Worm (Caenorhabditis elegans) whole organism, mixed stage, embryonic: Measurements from ENCODE around the gene F38E11.6.

Experiments used
- lin-13 ChIP-seq: fragments of 150-350 bp; optimal IDR thresholded peaks from 2 replicates; lab custom pipeline; 2014; ENCODE audit warnings: missing biosample characterization, missing genetic modification characterization
- mab-5 ChIP-seq: fragments of 150-350 bp; optimal IDR thresholded peaks from 2 replicates; lab custom pipeline; 2014; ENCODE audit warnings: missing biosample characterization, missing genetic modification characterization
- nhr-28 ChIP-seq: fragments of 150-350 bp; optimal IDR thresholded peaks from 2 replicates; lab custom pipeline; 2014; ENCODE audit warnings: missing biosample characterization, missing genetic modification characterization
- unc-62 ChIP-seq: fragments of 150-350 bp; optimal IDR thresholded peaks from 2 replicates; lab custom pipeline; 2014; ENCODE audit warnings: missing biosample characterization, missing genetic modification reagents, missing genetic modification characterization

ce11 chrIV:9488315-9488714 lies 21.0 kb upstream of the F38E11.6 start, which contains the start of gene sru-1:
- TF ChIP-seq unc-62 (GFP tag; lab: Kevin White, UChicago) (no peak), mab-5 (tag; lab: Kevin White, UChicago) (no peak), lin-13 (tag; lab: Kevin White, UChicago) (no peak), nhr-28 (no peak)
